Worm (Caenorhabditis elegans): ENCODE data around the gene gcy-6.

ce11 chrV:10323537-10323936, 9.7 kb upstream of the gcy-6 start:
- TF ChIP-seq Y95B8A.8 (GFP tag; IDR thresholded peaks at IDR 0.05) (no peak), lag-1 (GFP tag; IDR thresholded peaks at IDR 0.05) (no peak)

All from whole organism, young adult.